Fruit fly (Drosophila melanogaster) whole organism, embryonic: Measurements from ENCODE around the gene crm.

ENCODE experiments used
- Abd-B ChIP-seq: fragments of 200-800 bp; sonication (Bioruptor generic); optimal IDR thresholded peaks from 2 replicates; lab custom pipeline; 2018; ENCODE audit warnings: missing biosample characterization, mild to moderate bottlenecking, missing genetic modification characterization, moderate library complexity
- BEAF-32 ChIP-seq: fragments of 200-800 bp; sonication (Bioruptor generic); optimal IDR thresholded peaks from 3 replicates; lab custom pipeline; 2017; ENCODE audit warnings: missing biosample characterization, missing genetic modification characterization, mild to moderate bottlenecking, moderate library complexity, missing genetic modification reagents
- Blimp-1 ChIP-seq: fragments of 200-800 bp; sonication (Bioruptor generic); optimal IDR thresholded peaks from 3 replicates; lab custom pipeline; 2018; ENCODE audit warnings: missing biosample characterization, missing genetic modification characterization, mild to moderate bottlenecking, moderate library complexity, missing genetic modification reagents
- CG13287 ChIP-seq: fragments of 200-800 bp; sonication (Bioruptor generic); IDR thresholded peaks from 2 replicates; pipeline ENCODE4 v1.3.6; 2022; ENCODE audit warnings: missing biosample characterization, missing genetic modification characterization; ENCODE audit not compliant: partially characterized antibody
- CG1602 ChIP-seq: fragments of 200-800 bp; sonication (Bioruptor generic); optimal IDR thresholded peaks from 3 replicates; lab custom pipeline; 2016; ENCODE audit warnings: missing biosample characterization, missing genetic modification characterization
- CG17186 ChIP-seq: fragments of 200-800 bp; sonication (Bioruptor generic); optimal IDR thresholded peaks from 3 replicates; lab custom pipeline; 2017; ENCODE audit warnings: missing biosample characterization, missing genetic modification reagents, missing genetic modification characterization
- CG2116 ChIP-seq: fragments of 200-800 bp; sonication (Bioruptor generic); optimal IDR thresholded peaks from 3 replicates; lab custom pipeline; 2018; ENCODE audit warnings: missing biosample characterization, mild to moderate bottlenecking, missing genetic modification characterization
- CG2129 ChIP-seq: fragments of 200-800 bp; sonication (Bioruptor generic); IDR thresholded peaks from 2 replicates; pipeline ENCODE4 v1.3.6; 2022; ENCODE audit warnings: missing biosample characterization, missing genetic modification characterization; ENCODE audit not compliant: partially characterized antibody
- CG2202 ChIP-seq: fragments of 200-800 bp; sonication (Bioruptor generic); optimal IDR thresholded peaks from 2 replicates; lab custom pipeline; 2018; ENCODE audit warnings: missing biosample characterization, mild to moderate bottlenecking, missing genetic modification characterization
- CG34224 ChIP-seq: fragments of 200-800 bp; sonication (Bioruptor generic); IDR thresholded peaks from 3 replicates; pipeline ENCODE4 v1.3.6; 2022; ENCODE audit warnings: missing biosample characterization, missing genetic modification characterization; ENCODE audit not compliant: partially characterized antibody
- CG4617 ChIP-seq: fragments of 200-800 bp; sonication (Bioruptor generic); optimal IDR thresholded peaks from 3 replicates; lab custom pipeline; 2016; ENCODE audit warnings: missing biosample characterization, missing genetic modification characterization, borderline replicate concordance
- CG4730 ChIP-seq: fragments of 200-800 bp; sonication (Bioruptor generic); IDR thresholded peaks from 2 replicates; pipeline ENCODE4 v1.3.6; 2022; ENCODE audit warnings: missing biosample characterization, missing genetic modification characterization
- CG7963 ChIP-seq: fragments of 200-800 bp; sonication (Bioruptor generic); IDR thresholded peaks from 3 replicates; pipeline ENCODE4 v1.3.6; 2022; ENCODE audit warnings: missing biosample characterization, missing genetic modification characterization; ENCODE audit not compliant: partially characterized antibody
- CG8281 ChIP-seq: fragments of 200-800 bp; sonication (Bioruptor generic); optimal IDR thresholded peaks from 2 replicates; lab custom pipeline; 2018; ENCODE audit warnings: missing biosample characterization, mild to moderate bottlenecking, missing genetic modification characterization, moderate library complexity
- CG9876 ChIP-seq: fragments of 200-800 bp; sonication (Bioruptor generic); optimal IDR thresholded peaks from 2 replicates; lab custom pipeline; 2016; ENCODE audit warnings: missing biosample characterization, missing genetic modification characterization
- Dfd ChIP-seq, 2 experiments: fragments of >200 bp; optimal IDR thresholded peaks; 2 replicates each; lab custom pipeline; 2017; ENCODE audit warnings: missing biosample characterization in 2 of 2, missing genetic modification characterization in 2 of 2
- Dll ChIP-seq: fragments of 200-800 bp; sonication (Bioruptor generic); IDR thresholded peaks from 4 replicates; pipeline ENCODE4 v1.3.6; 2022; ENCODE audit warnings: missing biosample characterization, missing genetic modification characterization; ENCODE audit not compliant: partially characterized antibody
- Doc3 ChIP-seq: fragments of 200-800 bp; sonication (Bioruptor generic); IDR thresholded peaks from 3 replicates; pipeline ENCODE4 v1.3.6; 2022; ENCODE audit warnings: missing biosample characterization, missing genetic modification characterization; ENCODE audit not compliant: partially characterized antibody
- Dp ChIP-seq: fragments of 200-800 bp; sonication (Bioruptor generic); optimal IDR thresholded peaks from 2 replicates; lab custom pipeline; 2018; ENCODE audit warnings: missing biosample characterization, mild to moderate bottlenecking, missing genetic modification characterization, moderate library complexity
- Dref ChIP-seq: fragments of 200-800 bp; sonication (Bioruptor generic); IDR thresholded peaks from 2 replicates; pipeline ENCODE4 v1.3.6; 2022; ENCODE audit warnings: missing biosample characterization, missing genetic modification characterization
- E2f2 ChIP-seq: fragments of 200-800 bp; sonication (Bioruptor generic); IDR thresholded peaks from 2 replicates; pipeline ENCODE4 v1.3.6; 2022; ENCODE audit warnings: missing biosample characterization, missing genetic modification characterization
- GATAe ChIP-seq: fragments of 200-800 bp; sonication (Bioruptor generic); conservative IDR thresholded peaks from 2 replicates; pipeline ENCODE4 v1.3.6; 2022; ENCODE audit warnings: missing biosample characterization, missing genetic modification characterization
- HLH4C ChIP-seq: fragments of 200-800 bp; sonication (Bioruptor generic); IDR thresholded peaks from 3 replicates; pipeline ENCODE4 v1.3.6; 2022; ENCODE audit warnings: missing biosample characterization, missing genetic modification characterization; ENCODE audit not compliant: partially characterized antibody
- Lim3 ChIP-seq: fragments of 200-800 bp; sonication (Bioruptor generic); IDR thresholded peaks from 2 replicates; pipeline ENCODE4 v1.3.6; 2022; ENCODE audit warnings: missing biosample characterization, missing genetic modification characterization
- MESR4 ChIP-seq: fragments of 200-800 bp; sonication (Bioruptor generic); optimal IDR thresholded peaks from 2 replicates; lab custom pipeline; 2018; ENCODE audit warnings: missing biosample characterization, mild to moderate bottlenecking, missing genetic modification characterization, moderate library complexity
- Myb ChIP-seq: fragments of 200-800 bp; sonication (Bioruptor generic); optimal IDR thresholded peaks from 2 replicates; lab custom pipeline; 2016; ENCODE audit warnings: missing biosample characterization, missing genetic modification characterization
- Opbp ChIP-seq: fragments of 200-800 bp; sonication (Bioruptor generic); IDR thresholded peaks from 3 replicates; pipeline ENCODE4 v1.3.6; 2022; ENCODE audit warnings: missing biosample characterization, missing genetic modification characterization; ENCODE audit not compliant: partially characterized antibody
- Sry-δ ChIP-seq: fragments of 200-800 bp; sonication (Bioruptor generic); optimal IDR thresholded peaks from 2 replicates; lab custom pipeline; 2016; ENCODE audit warnings: missing biosample characterization, missing genetic modification characterization
- Xrp1 ChIP-seq: fragments of 200-800 bp; sonication (Bioruptor generic); IDR thresholded peaks from 2 replicates; pipeline ENCODE4 v1.3.6; 2022; ENCODE audit warnings: missing biosample characterization, missing genetic modification characterization
- amos ChIP-seq: fragments of 200-800 bp; sonication (Bioruptor generic); IDR thresholded peaks from 2 replicates; pipeline ENCODE4 v1.3.6; 2022; ENCODE audit warnings: missing biosample characterization, missing genetic modification characterization; ENCODE audit not compliant: partially characterized antibody
- ato ChIP-seq: fragments of 200-800 bp; sonication (Bioruptor generic); IDR thresholded peaks from 2 replicates; pipeline ENCODE4 v1.3.6; 2022; ENCODE audit warnings: missing biosample characterization, missing genetic modification characterization; ENCODE audit not compliant: partially characterized antibody
- bab2 ChIP-seq: fragments of 200-800 bp; sonication (Bioruptor generic); optimal IDR thresholded peaks from 2 replicates; lab custom pipeline; 2016; ENCODE audit warnings: missing biosample characterization, missing genetic modification characterization
- chinmo ChIP-seq: fragments of 200-800 bp; sonication (Bioruptor generic); IDR thresholded peaks from 4 replicates; pipeline ENCODE4 v1.3.6; 2022; ENCODE audit warnings: missing biosample characterization, missing genetic modification characterization; ENCODE audit not compliant: partially characterized antibody
- crp ChIP-seq, 2 experiments: fragments of 200-800 bp; sonication (Bioruptor generic); optimal IDR thresholded peaks; 2 replicates in 1 of 2; 3 replicates in 1 of 2; lab custom pipeline; 2017; ENCODE audit warnings: missing biosample characterization in 2 of 2, missing genetic modification characterization in 2 of 2, mild to moderate bottlenecking in 1 of 2, moderate library complexity in 1 of 2
- grn ChIP-seq: fragments of 200-800 bp; sonication (Bioruptor generic); optimal IDR thresholded peaks from 3 replicates; lab custom pipeline; 2017; ENCODE audit warnings: missing biosample characterization, missing genetic modification characterization
- ham ChIP-seq: fragments of 200-800 bp; sonication (Bioruptor generic); IDR thresholded peaks from 2 replicates; pipeline ENCODE4 v1.3.6; 2022; ENCODE audit warnings: missing biosample characterization, missing genetic modification characterization
- hb ChIP-seq: fragments of 200-800 bp; sonication (Bioruptor generic); IDR thresholded peaks from 3 replicates; pipeline ENCODE4 v1.3.6; 2022; ENCODE audit warnings: missing biosample characterization, missing genetic modification characterization; ENCODE audit not compliant: partially characterized antibody
- hbn ChIP-seq: fragments of 200-800 bp; sonication (Bioruptor generic); IDR thresholded peaks from 2 replicates; pipeline ENCODE4 v1.3.6; 2022; ENCODE audit warnings: missing biosample characterization, missing genetic modification characterization; ENCODE audit not compliant: partially characterized antibody
- mld ChIP-seq: fragments of 200-800 bp; sonication (Bioruptor generic); IDR thresholded peaks from 3 replicates; pipeline ENCODE4 v1.3.6; 2022; ENCODE audit warnings: missing biosample characterization, missing genetic modification characterization; ENCODE audit not compliant: partially characterized antibody
- row ChIP-seq: fragments of 200-800 bp; sonication (Bioruptor generic); IDR thresholded peaks from 3 replicates; pipeline ENCODE4 v1.3.6; 2022; ENCODE audit warnings: missing biosample characterization, missing genetic modification characterization
- sna ChIP-seq: fragments of 200-800 bp; sonication (Bioruptor generic); IDR thresholded peaks from 2 replicates; pipeline ENCODE4 v1.3.6; 2022; ENCODE audit warnings: missing biosample characterization, missing genetic modification characterization; ENCODE audit not compliant: partially characterized antibody
- stwl ChIP-seq: fragments of 200-800 bp; sonication (Bioruptor generic); optimal IDR thresholded peaks from 3 replicates; lab custom pipeline; 2018; ENCODE audit warnings: missing biosample characterization, mild to moderate bottlenecking, missing genetic modification characterization, moderate library complexity
- tna ChIP-seq: fragments of 200-800 bp; sonication (Bioruptor generic); IDR thresholded peaks from 2 replicates; pipeline ENCODE4 v1.3.6; 2022; ENCODE audit warnings: missing biosample characterization, missing genetic modification characterization; ENCODE audit not compliant: partially characterized antibody
- trem ChIP-seq: fragments of 200-800 bp; optimal IDR thresholded peaks from 3 replicates; lab custom pipeline; 2019; ENCODE audit warnings: missing biosample characterization, mild to moderate bottlenecking, missing genetic modification characterization, moderate library complexity
- unc-4 ChIP-seq: fragments of 200-800 bp; sonication (Bioruptor generic); IDR thresholded peaks from 2 replicates; pipeline ENCODE4 v1.3.6; 2022; ENCODE audit warnings: missing biosample characterization, missing genetic modification characterization; ENCODE audit not compliant: partially characterized antibody
- vnd ChIP-seq: fragments of 200-800 bp; sonication (Bioruptor generic); IDR thresholded peaks from 3 replicates; pipeline ENCODE4 v1.3.6; 2022; ENCODE audit warnings: missing biosample characterization, missing genetic modification characterization; ENCODE audit not compliant: partially characterized antibody
- zen2 ChIP-seq: fragments of 200-800 bp; sonication (Bioruptor generic); IDR thresholded peaks from 3 replicates; pipeline ENCODE4 v1.3.6; 2022; ENCODE audit warnings: missing biosample characterization, missing genetic modification characterization; ENCODE audit not compliant: partially characterized antibody

crm gene

DNA sequence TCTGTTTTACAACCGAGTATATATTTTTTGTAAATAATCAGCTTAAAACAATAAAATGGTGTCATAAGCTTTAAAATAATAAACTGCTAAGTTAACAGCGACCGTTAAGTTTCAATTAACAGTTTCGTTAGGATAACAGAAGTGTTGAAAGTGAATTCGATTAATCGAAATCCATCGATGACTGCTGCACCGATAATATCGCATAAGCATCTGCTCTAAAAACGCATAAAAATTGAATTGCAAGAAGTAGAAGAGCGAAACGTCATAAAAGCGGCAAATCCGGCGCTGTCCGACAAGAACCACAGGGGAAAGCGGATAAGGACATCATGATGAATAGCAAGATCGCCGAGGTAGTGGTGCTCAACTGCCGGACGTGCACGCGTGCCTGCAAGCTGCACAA is 11.1 kb downstream of the crm start, which contains the start of gene dwg (continued):
- TF ChIP-seq sna (GFP tag; lab: Robert Waterston, UW) (peak; percentile 81), Abd-B (GFP tag; lab: Kevin White, UChicago) (peak; percentile 38), CG17186 (peak; percentile 53), CG4730 (GFP tag; lab: Robert Waterston, UW) (no peak), unc-4 (GFP tag; lab: Robert Waterston, UW) (peak; percentile 87), Dfd (GFP tag; optimal IDR thresholded peaks at IDR 0.05; lab: Kevin White, UChicago) (no peak), trem (tag; lab: Kevin White, UChicago) (peak; percentile 36), Opbp (GFP tag; lab: Robert Waterston, UW) (peak; percentile 82; the same call in 2 of the 3 replicates), grn (no peak), ato (GFP tag; lab: Robert Waterston, UW) (peak; percentile 68), Lim3 (GFP tag; lab: Robert Waterston, UW) (no peak), CG1602 (no peak), CG9876 (GFP tag; lab: Kevin White, UChicago) (no peak), mld (GFP tag; lab: Robert Waterston, UW) (peak; percentile 82; the same call in 2 of the 3 replicates), Doc3 (GFP tag; lab: Robert Waterston, UW) (peak; percentile 79), CG34224 (GFP tag; lab: Robert Waterston, UW) (peak; percentile 82), CG2202 (tag; lab: Kevin White, UChicago) (no peak), CG2116 (peak; percentile 38), ham (GFP tag; lab: Robert Waterston, UW) (no peak), Myb (GFP tag; lab: Kevin White, UChicago) (peak; percentile 77), E2f2 (GFP tag; lab: Robert Waterston, UW) (peak; percentile 54), BEAF-32 (peak; percentile 79), stwl (peak; percentile 59), Dll (peak; percentile 83), hb (peak; percentile 69), row (peak; percentile 17; the same call in 1 of the 3 replicates), CG7963 (GFP tag; lab: Robert Waterston, UW) (peak; percentile 82), amos (GFP tag; lab: Robert Waterston, UW) (peak; percentile 89), Xrp1 (no peak), CG8281 (tag; lab: Kevin White, UChicago) (no peak), CG13287 (GFP tag; lab: Robert Waterston, UW) (peak; percentile 88), crp (GFP tag; optimal IDR thresholded peaks at IDR 0.05; lab: Kevin White, UChicago) (peak in 1 of 2 experiments; percentile 32), HLH4C (GFP tag; lab: Robert Waterston, UW) (peak; percentile 82), CG2129 (GFP tag; lab: Robert Waterston, UW) (peak; percentile 78), vnd (GFP tag; lab: Robert Waterston, UW) (peak; percentile 75), zen2 (GFP tag; lab: Robert Waterston, UW) (peak; percentile 87), Dp (GFP tag; lab: Kevin White, UChicago) (peak; percentile 42), Dref (GFP tag; lab: Robert Waterston, UW) (peak; percentile 76), GATAe (GFP tag; lab: Robert Waterston, UW) (no peak), Blimp-1 (GFP tag; lab: Kevin White, UChicago) (peak; percentile 75), CG4617 (GFP tag; lab: Kevin White, UChicago) (peak; percentile 56), chinmo (GFP tag; lab: Robert Waterston, UW) (peak; percentile 95; the same call in 3 of the 4 replicates), hbn (GFP tag; lab: Robert Waterston, UW) (peak; percentile 83), MESR4 (peak; percentile 66), Sry-δ (GFP tag; lab: Kevin White, UChicago) (peak; percentile 79), tna (peak; percentile 62), bab2 (GFP tag; lab: Kevin White, UChicago) (no peak)
